Worm (Caenorhabditis elegans) whole organism, L1 larva: ENCODE results near the gene Y116A8C.40.
A peak's percentile ranks its signal among the peaks of the same experiment; 100 is the strongest.

Experiments
- ceh-8 ChIP-seq: fragments of 200-800 bp; sonication (Bioruptor generic); optimal IDR thresholded peaks from 2 replicates; lab custom pipeline; 2018; ENCODE audit warnings: mild to moderate bottlenecking, missing genetic modification characterization, moderate library complexity, missing compliant biosample characterization
- ceh-88 ChIP-seq: fragments of 200-800 bp; sonication (Bioruptor generic); IDR thresholded peaks from 2 replicates; pipeline ENCODE4 v1.3.6; 2022; ENCODE audit warnings: missing genetic modification characterization, missing compliant biosample characterization
- ceh-90 ChIP-seq: sonication (generic microtip); optimal IDR thresholded peaks from 2 replicates; lab custom pipeline; 2016; ENCODE audit warnings: missing genetic modification characterization, missing compliant biosample characterization
- ces-1 ChIP-seq: fragments of 150-350 bp; optimal IDR thresholded peaks from 2 replicates; lab custom pipeline; 2014; ENCODE audit warnings: missing biosample characterization, missing genetic modification reagents, missing genetic modification characterization
- dpl-1 ChIP-seq, 3 experiments: fragments of 150-350 bp in 2 of 3; sonication (generic microtip) in 1 of 3; optimal IDR thresholded peaks; 2 replicates each; lab custom pipeline; 2014 to 2017; ENCODE audit warnings: missing biosample characterization in 3 of 3, missing genetic modification characterization in 3 of 3, missing genetic modification reagents in 3 of 3
- dsc-1 ChIP-seq: sonication (generic microtip); optimal IDR thresholded peaks from 2 replicates; lab custom pipeline; 2016; ENCODE audit warnings: mild to moderate bottlenecking, missing genetic modification characterization, missing compliant biosample characterization
- efl-1 ChIP-seq, 4 experiments: fragments of 150-350 bp; optimal IDR thresholded peaks in 3 of 4; peaks in 1 of 4; 1 replicate in 1 of 4; 2 replicates in 3 of 4; lab custom pipeline; 2014; ENCODE audit warnings: missing biosample characterization in 2 of 4, missing genetic modification characterization in 2 of 4, missing genetic modification reagents in 2 of 4
- efl-3 ChIP-seq: fragments of 200-800 bp; sonication (Bioruptor generic); optimal IDR thresholded peaks from 2 replicates; lab custom pipeline; 2018; ENCODE audit warnings: mild to moderate bottlenecking, missing genetic modification characterization, missing compliant biosample characterization
- egl-27 ChIP-seq, 2 experiments: fragments of 150-350 bp in 1 of 2; sonication (generic microtip); optimal IDR thresholded peaks; 3 replicates each; lab custom pipeline; 2017 to 2018; ENCODE audit warnings: missing biosample characterization in 2 of 2, missing genetic modification characterization in 2 of 2, missing genetic modification reagents in 2 of 2
- elt-2 ChIP-seq: sonication (generic microtip); optimal IDR thresholded peaks from 2 replicates; lab custom pipeline; 2016; ENCODE audit warnings: missing genetic modification characterization, mild to moderate bottlenecking, inconsistent platforms, missing compliant biosample characterization, missing genetic modification reagents
- ets-5 ChIP-seq: fragments of 200-800 bp; sonication (Bioruptor generic); IDR thresholded peaks from 2 replicates; pipeline ENCODE4 v1.3.6; 2022; ENCODE audit warnings: missing genetic modification characterization, missing compliant biosample characterization
- fkh-8 ChIP-seq: sonication (generic microtip); optimal IDR thresholded peaks from 2 replicates; lab custom pipeline; 2016; ENCODE audit warnings: mild to moderate bottlenecking, missing genetic modification characterization, missing compliant biosample characterization
- irx-1 ChIP-seq: sonication (generic microtip); optimal IDR thresholded peaks from 2 replicates; lab custom pipeline; 2016; ENCODE audit warnings: missing genetic modification characterization, missing compliant biosample characterization
- lin-15B ChIP-seq: fragments of 150-350 bp; sonication (generic microtip); optimal IDR thresholded peaks from 3 replicates; lab custom pipeline; 2014; ENCODE audit warnings: missing biosample characterization, missing genetic modification characterization
- nhr-19 ChIP-seq: fragments of 200-800 bp; sonication (Bioruptor generic); conservative IDR thresholded peaks from 2 replicates; pipeline ENCODE4 v1.3.6; 2022; ENCODE audit warnings: missing genetic modification characterization, missing compliant biosample characterization
- nhr-20 ChIP-seq: sonication (generic microtip); optimal IDR thresholded peaks from 2 replicates; lab custom pipeline; 2016; ENCODE audit warnings: mild to moderate bottlenecking, missing genetic modification characterization, missing compliant biosample characterization
- nhr-71 ChIP-seq: sonication (generic microtip); optimal IDR thresholded peaks from 2 replicates; lab custom pipeline; 2016; ENCODE audit warnings: mild to moderate bottlenecking, missing genetic modification characterization, moderate library complexity, missing compliant biosample characterization
- nhr-77 ChIP-seq: fragments of 150-350 bp; optimal IDR thresholded peaks from 2 replicates; lab custom pipeline; 2014; ENCODE audit warnings: missing biosample characterization, missing genetic modification characterization
- nhr-90 ChIP-seq: sonication (generic microtip); optimal IDR thresholded peaks from 2 replicates; lab custom pipeline; 2016; ENCODE audit warnings: mild to moderate bottlenecking, missing genetic modification characterization, missing compliant biosample characterization; ENCODE audit not compliant: poor library complexity
- pax-3 ChIP-seq: fragments of 200-800 bp; sonication (Bioruptor generic); optimal IDR thresholded peaks from 2 replicates; lab custom pipeline; 2018; ENCODE audit warnings: mild to moderate bottlenecking, missing genetic modification characterization, moderate library complexity, missing compliant biosample characterization
- sup-37 ChIP-seq: fragments of 200-800 bp; sonication (Bioruptor generic); optimal IDR thresholded peaks from 2 replicates; lab custom pipeline; 2018; ENCODE audit warnings: mild to moderate bottlenecking, missing genetic modification characterization, missing compliant biosample characterization
- unc-130 ChIP-seq: fragments of 150-350 bp; optimal IDR thresholded peaks from 2 replicates; lab custom pipeline; 2017; ENCODE audit warnings: missing biosample characterization, missing genetic modification characterization, inconsistent platforms
- unc-98 ChIP-seq: fragments of 200-800 bp; sonication (Bioruptor generic); IDR thresholded peaks from 2 replicates; pipeline ENCODE4 v1.3.6; 2022; ENCODE audit warnings: missing genetic modification characterization, missing compliant biosample characterization
- zag-1 ChIP-seq: fragments of 150-350 bp; optimal IDR thresholded peaks from 2 replicates; lab custom pipeline; 2014; ENCODE audit warnings: missing biosample characterization, missing genetic modification characterization
- ztf-4 ChIP-seq: fragments of 150-350 bp; optimal IDR thresholded peaks from 2 replicates; lab custom pipeline; 2014; ENCODE audit warnings: missing biosample characterization, missing genetic modification characterization

Y116A8C.40 gene

ce11 chrIV:17118585-17118984 lies 32.2 kb downstream of the Y116A8C.40 start, which contains the start of gene uaf-2 (continued):
- TF ChIP-seq nhr-19 (GFP tag; lab: Robert Waterston, UW): 0 out of 2 replicates have a peak, but pooled peaks have one; percentile 23
- TF ChIP-seq, all 84 proteins: peak for 21

- no peak for TF ChIP-seq ztf-4 (tag; lab: Kevin White, UChicago)
- TF ChIP-seq sup-37 (GFP tag; lab: Kevin White, UChicago): no peak
- no peak for TF ChIP-seq nhr-90 (tag; lab: Kevin White, UChicago)
- TF ChIP-seq ceh-8 (GFP tag; lab: Kevin White, UChicago): peak; percentile 21
- TF ChIP-seq egl-27 (tag; optimal IDR thresholded peaks at IDR 0.05; lab: Kevin White, UChicago): no peak
These were observed 34.0 kb downstream of the Y116A8C.40 start for ce11 chrIV:17116821-17117220.

ce11 chrIV:17116345-17116744 lies 34.4 kb downstream of the Y116A8C.40 start, which contains the start of gene cyn-13:
Gene cyn-13 (minus strand): TSS chrIV:17116657.
- no peak for TF ChIP-seq ces-1 (GFP tag; lab: Kevin White, UChicago)
- TF ChIP-seq efl-3 (GFP tag; lab: Kevin White, UChicago): no peak
- TF ChIP-seq, all 84 proteins: peak for 0

- TF ChIP-seq irx-1 (tag; lab: Kevin White, UChicago) (no peak), ceh-88 (no peak), dsc-1 (tag; lab: Kevin White, UChicago) (no peak), ceh-8 (GFP tag; lab: Kevin White, UChicago) (no peak), nhr-77 (no peak), lin-15B (tag; lab: Kevin White, UChicago) (no peak)
These were observed 39.0 kb downstream of the Y116A8C.40 start, which contains the start of gene Y116A8C.33 for ce11 chrIV:17111813-17112212. Gene Y116A8C.33 (plus strand): TSS chrIV:17112113.

- TF ChIP-seq fkh-8 (tag; lab: Kevin White, UChicago) (no peak), efl-1 (optimal IDR thresholded peaks at IDR 0.05; lab: Kevin White, UChicago) (no peak), efl-1 (GFP tag; optimal IDR thresholded peaks at IDR 0.05 in 1 of 2; lab: Kevin White, UChicago) (peak in 1 of 2 experiments; percentile 78)
These were observed 39.9 kb downstream of the Y116A8C.40 start, which contains the start of gene sfa-1 for ce11 chrIV:17110882-17111281. Gene sfa-1 (minus strand): TSS chrIV:17110982.

ce11 chrIV:17109436-17109835 lies 41.3 kb downstream of the Y116A8C.40 start:
- TF ChIP-seq sup-37 (GFP tag; lab: Kevin White, UChicago) (no peak), unc-130 (tag; lab: Kevin White, UChicago) (no peak), nhr-20 (tag; lab: Kevin White, UChicago) (no peak), ceh-8 (GFP tag; lab: Kevin White, UChicago) (no peak), pax-3 (tag; lab: Kevin White, UChicago) (no peak), ets-5 (GFP tag; lab: Robert Waterston, UW) (no peak), efl-1 (optimal IDR thresholded peaks at IDR 0.05; lab: Kevin White, UChicago) (no peak), efl-1 (GFP tag; optimal IDR thresholded peaks at IDR 0.05 in 1 of 2; lab: Kevin White, UChicago) (no peak), efl-3 (GFP tag; lab: Kevin White, UChicago) (no peak)
- TF ChIP-seq, all 84 proteins: peak for 0

- no peak for TF ChIP-seq nhr-71 (tag; lab: Kevin White, UChicago)
- no peak for TF ChIP-seq efl-1 (optimal IDR thresholded peaks at IDR 0.05; lab: Kevin White, UChicago)
- peak; percentile 30 to 45 for TF ChIP-seq efl-1 (GFP tag; optimal IDR thresholded peaks at IDR 0.05 in 1 of 2; lab: Kevin White, UChicago)
- peak in 1 of 3 experiments; percentile 11 for TF ChIP-seq dpl-1 (GFP tag; optimal IDR thresholded peaks at IDR 0.05; lab: Kevin White, UChicago)
- no peak for TF ChIP-seq ceh-90 (tag; lab: Kevin White, UChicago)
These were observed 42.0 kb downstream of the Y116A8C.40 start for ce11 chrIV:17108805-17109204.

- TF ChIP-seq zag-1 (tag; lab: Kevin White, UChicago): no peak
- TF ChIP-seq nhr-20 (tag; lab: Kevin White, UChicago): no peak
- 0 out of 2 replicates have a peak, but pooled peaks have one; percentile 29 for TF ChIP-seq unc-98
- no peak for TF ChIP-seq elt-2 (tag; lab: Kevin White, UChicago)
These were observed 42.6 kb downstream of the Y116A8C.40 start for ce11 chrIV:17108200-17108599.
